Worm (Caenorhabditis elegans) whole organism, L4 larva: Measurements from ENCODE around the gene clc-26.
"Not testable (repeated sequence)": the region's sequence is repeated elsewhere in the genome, so short reads cannot be mapped to it uniquely, and the experiment has no call there.

Source experiments
- D1046.2 ChIP-seq: fragments of 200-800 bp; sonication (Bioruptor generic); IDR thresholded peaks from 2 replicates; pipeline ENCODE4 v1.3.6; 2022; ENCODE audit warnings: missing genetic modification characterization, missing compliant biosample characterization
- Y48G9A.11 ChIP-seq: fragments of 200-800 bp; sonication (Bioruptor generic); IDR thresholded peaks from 2 replicates; pipeline ENCODE4 v1.3.6; 2022; ENCODE audit warnings: missing genetic modification reagents, missing genetic modification characterization, missing compliant biosample characterization
- ama-1 ChIP-seq: fragments of 150-350 bp; optimal IDR thresholded peaks from 2 replicates; lab custom pipeline; 2014; ENCODE audit warnings: inconsistent platforms, mixed read lengths
- ceh-82 ChIP-seq: sonication (generic microtip); optimal IDR thresholded peaks from 2 replicates; lab custom pipeline; 2017; ENCODE audit warnings: missing biosample characterization, missing genetic modification characterization
- ces-1 ChIP-seq: fragments of 150-350 bp; sonication (generic microtip); optimal IDR thresholded peaks from 4 replicates; lab custom pipeline; 2014; ENCODE audit warnings: missing biosample characterization, missing genetic modification reagents, missing genetic modification characterization
- dmd-9 ChIP-seq: fragments of 200-800 bp; sonication (Bioruptor generic); IDR thresholded peaks from 2 replicates; pipeline ENCODE4 v1.3.6; 2022; ENCODE audit warnings: missing genetic modification reagents, missing genetic modification characterization, missing compliant biosample characterization
- egl-43 ChIP-seq: fragments of 200-800 bp; sonication (Bioruptor generic); IDR thresholded peaks from 2 replicates; pipeline ENCODE4 v1.3.6; 2022; ENCODE audit warnings: missing genetic modification reagents, missing genetic modification characterization, missing compliant biosample characterization
- mxl-2 ChIP-seq: fragments of 200-800 bp; sonication (Bioruptor generic); conservative IDR thresholded peaks from 2 replicates; pipeline ENCODE4 v1.3.6; 2022; ENCODE audit warnings: missing genetic modification reagents, missing genetic modification characterization, missing compliant biosample characterization
- ztf-11 ChIP-seq: fragments of 150-350 bp; optimal IDR thresholded peaks from 2 replicates; lab custom pipeline; 2014; ENCODE audit warnings: missing biosample characterization, missing genetic modification characterization

DNA sequence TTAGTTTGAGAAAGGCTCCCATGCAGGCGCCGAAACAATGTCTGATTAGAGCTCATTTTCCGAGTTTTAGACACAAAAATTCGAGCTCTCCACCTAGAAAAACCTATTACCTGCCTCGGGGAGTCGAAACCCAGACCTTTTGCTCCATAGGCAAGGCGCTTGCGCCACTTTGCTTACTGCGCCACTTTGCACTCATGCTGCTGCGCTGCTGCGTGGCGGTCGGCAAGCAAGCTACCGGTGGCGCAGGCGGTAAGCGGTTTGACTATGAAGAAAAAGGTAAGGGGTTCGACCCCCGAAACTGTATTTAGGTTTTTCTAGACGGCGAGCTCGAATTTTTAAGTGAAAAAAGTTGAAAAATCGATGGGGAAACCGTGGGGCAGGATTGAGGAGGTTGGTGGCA lies 21.8 kb downstream of the clc-26 start:
- not testable (repeated sequence) for TF ChIP-seq ceh-82; ces-1 (GFP tag; lab: Kevin White, UChicago); mxl-2 (GFP tag; lab: Robert Waterston, UW); Y48G9A.11 (GFP tag; lab: Robert Waterston, UW); ama-1; egl-43 (GFP tag; lab: Robert Waterston, UW); dmd-9 (GFP tag; lab: Robert Waterston, UW); ztf-11; D1046.2 (GFP tag; lab: Robert Waterston, UW)
